Worm (Caenorhabditis elegans) whole organism, L3 larva: ENCODE measurements around the gene srg-42.

ENCODE experiments used
- R02D3.7 ChIP-seq: fragments of 150-350 bp; optimal IDR thresholded peaks from 2 replicates; lab custom pipeline; 2014; ENCODE audit warnings: missing biosample characterization, missing genetic modification characterization
- ama-1 ChIP-seq: fragments of 150-350 bp; optimal IDR thresholded peaks from 2 replicates; lab custom pipeline; 2018
- fkh-10 ChIP-seq: sonication (generic microtip); optimal IDR thresholded peaks from 2 replicates; lab custom pipeline; 2017; ENCODE audit warnings: missing biosample characterization, missing genetic modification reagents, missing genetic modification characterization
- fos-1 ChIP-seq: fragments of 150-350 bp; optimal IDR thresholded peaks from 2 replicates; lab custom pipeline; 2014; ENCODE audit warnings: missing biosample characterization, missing genetic modification characterization
- mml-1 ChIP-seq: fragments of 150-350 bp; sonication (generic microtip); optimal IDR thresholded peaks from 3 replicates; lab custom pipeline; 2014; ENCODE audit warnings: missing biosample characterization, missing genetic modification characterization
- nfya-1 ChIP-seq: sonication (generic microtip); optimal IDR thresholded peaks from 2 replicates; lab custom pipeline; 2017; ENCODE audit warnings: missing genetic modification characterization, mild to moderate bottlenecking, missing compliant biosample characterization, antibody characterized with exemption, moderate library complexity; ENCODE audit not compliant: insufficient read depth
- pha-4 ChIP-seq: fragments of 150-350 bp; optimal IDR thresholded peaks from 2 replicates; lab custom pipeline; 2014; ENCODE audit warnings: missing biosample characterization, missing genetic modification reagents, missing genetic modification characterization
- sea-2 ChIP-seq: fragments of 150-350 bp; sonication (generic microtip); optimal IDR thresholded peaks from 4 replicates; lab custom pipeline; 2014; ENCODE audit warnings: missing biosample characterization, missing genetic modification reagents, missing genetic modification characterization
- ztf-11 ChIP-seq: fragments of 150-350 bp; optimal IDR thresholded peaks from 2 replicates; lab custom pipeline; 2014; ENCODE audit warnings: missing biosample characterization, missing genetic modification characterization

ce11 chrV:11177577-11177976 lies 19.7 kb upstream of the srg-42 start, which contains the start of gene gpa-1:
- no peak for TF ChIP-seq fos-1 (tag; lab: Kevin White, UChicago)
- no peak for TF ChIP-seq fkh-10
- no peak for TF ChIP-seq mml-1
- TF ChIP-seq R02D3.7 (tag; lab: Kevin White, UChicago): no peak
- TF ChIP-seq ama-1: no peak
- no peak for TF ChIP-seq nfya-1 (tag; lab: Kevin White, UChicago)
- no peak for TF ChIP-seq pha-4 (tag; lab: Kevin White, UChicago)
- no peak for TF ChIP-seq sea-2 (GFP tag; lab: Kevin White, UChicago)
- TF ChIP-seq ztf-11 (tag; lab: Kevin White, UChicago): no peak
